Fruit fly (Drosophila melanogaster): ENCODE results near the gene hry.
A peak's percentile ranks its signal among the peaks of the same experiment; 100 is the strongest.

The hry gene

DNA sequence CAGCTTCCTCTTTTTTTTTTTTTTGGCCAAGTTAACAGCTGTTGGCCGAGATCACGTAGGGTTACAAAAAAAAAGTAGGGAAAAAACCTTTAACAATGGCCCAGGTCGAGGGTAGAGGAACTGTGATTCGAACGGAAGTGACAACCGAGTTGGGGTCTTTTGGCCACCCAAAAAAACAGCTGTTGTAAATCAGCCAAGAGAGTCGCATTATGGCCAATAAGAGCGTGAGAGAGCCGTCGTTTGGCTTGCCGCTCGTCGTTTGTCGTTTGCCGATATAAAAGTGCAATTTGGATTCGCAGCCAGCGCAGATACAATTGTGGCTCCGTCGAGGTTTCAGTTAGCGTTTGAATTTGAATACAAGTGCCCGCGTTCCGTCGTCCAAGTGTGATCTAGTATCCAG lies 35.4 kb upstream of the hry start, which contains the start of gene Cpr66D:
TSS of gene Cpr66D (plus strand) at position 301 of the 400 bp plus-strand sequence.
- 0 out of 3 replicates have a peak, but pooled peaks have one; percentile 24 for TF ChIP-seq CG4496 (GFP tag; IDR thresholded peaks at IDR 0.05)
- no peak for TF ChIP-seq CG13204 (GFP tag; optimal IDR thresholded peaks at IDR 0.05)
- TF ChIP-seq Pif1A (GFP tag; optimal IDR thresholded peaks at IDR 0.05), result no peak
- TF ChIP-seq Ets98B (GFP tag; IDR thresholded peaks at IDR 0.05), result no peak
- TF ChIP-seq CG34367 (tag; optimal IDR thresholded peaks at IDR 0.05), result no peak

DNA sequence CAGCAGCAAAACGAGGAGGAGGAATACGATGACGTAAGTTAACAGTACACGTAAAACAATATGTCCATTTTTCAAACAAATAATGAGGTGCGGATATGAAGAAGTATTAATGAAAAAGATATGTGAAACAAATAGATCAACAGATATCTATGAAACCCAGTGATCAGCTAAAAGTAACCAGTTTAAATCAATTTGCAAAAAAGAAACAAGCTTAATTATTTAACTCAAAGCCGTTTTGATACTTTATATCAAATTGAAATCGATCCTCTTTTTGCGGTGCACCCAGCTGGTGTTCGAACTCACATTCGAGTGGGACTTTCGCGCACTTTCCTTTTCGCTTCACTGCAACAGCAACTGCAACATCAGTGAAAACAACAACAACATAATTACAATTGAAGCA lies 34.5 kb upstream of the hry start:
- TF ChIP-seq CG13204 (GFP tag; optimal IDR thresholded peaks at IDR 0.05), result no peak
- no peak for TF ChIP-seq Pif1B (GFP tag; optimal IDR thresholded peaks at IDR 0.05)
- no peak for TF ChIP-seq CG15710 (tag; optimal IDR thresholded peaks at IDR 0.05)
- no peak for TF ChIP-seq Pif1A (GFP tag; optimal IDR thresholded peaks at IDR 0.05)
- TF ChIP-seq Ets98B (GFP tag; IDR thresholded peaks at IDR 0.05), result 0 out of 2 replicates have a peak, but pooled peaks have one; percentile 21
- TF ChIP-seq CG8159 (tag; optimal IDR thresholded peaks at IDR 0.05), result no peak
- peak; percentile 4 for TF ChIP-seq CG8301 (tag; optimal IDR thresholded peaks at IDR 0.05)
- TF ChIP-seq gl (tag; optimal IDR thresholded peaks at IDR 0.05), result no peak
- no peak for TF ChIP-seq CG17806 (tag; optimal IDR thresholded peaks at IDR 0.05)
- TF ChIP-seq D1 (tag; optimal IDR thresholded peaks at IDR 0.05), result no peak
- no peak for TF ChIP-seq CG14655 (GFP tag; optimal IDR thresholded peaks at IDR 0.05)

DNA sequence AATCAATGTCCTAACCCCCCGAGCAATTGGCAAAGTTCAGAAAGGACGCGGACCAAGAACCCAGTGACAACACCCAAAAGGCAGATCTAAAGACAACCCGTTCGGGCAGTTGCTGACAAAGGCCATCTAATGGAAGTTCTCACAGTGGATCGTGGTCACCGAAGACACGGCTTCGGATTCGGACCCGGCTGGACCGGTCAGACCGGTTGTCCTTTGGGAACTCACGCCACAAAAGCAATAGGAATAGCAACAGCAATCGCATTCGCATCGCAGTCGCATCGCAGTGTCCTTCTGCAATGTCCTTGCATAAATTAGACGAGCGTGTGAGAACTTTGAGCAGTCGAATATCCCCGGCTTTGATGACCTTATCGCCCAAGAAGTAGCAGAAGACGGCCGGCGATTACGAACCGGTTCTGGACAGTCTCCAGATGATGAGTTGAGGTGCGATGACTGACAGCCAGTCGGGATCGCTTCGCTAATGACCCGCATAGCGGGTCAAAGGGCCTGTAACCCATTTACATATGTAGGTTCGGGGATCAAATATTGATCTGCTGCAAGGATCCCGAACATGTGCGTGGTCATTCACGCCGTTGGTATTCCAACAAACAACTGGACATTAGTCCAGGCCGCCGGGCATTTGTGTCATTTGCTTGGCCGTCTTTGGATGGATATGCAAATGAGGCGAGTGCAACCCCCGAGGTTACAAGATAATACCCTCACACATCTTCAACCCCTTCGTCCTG lies 31.6 kb upstream of the hry start:
- TF ChIP-seq Snoo (tag; optimal IDR thresholded peaks at IDR 0.05) (no peak), CG4496 (GFP tag; IDR thresholded peaks at IDR 0.05) (peak; percentile 72; the same call in 2 of the 3 replicates), CG17806 (tag; optimal IDR thresholded peaks at IDR 0.05) (no peak), rn (GFP tag; IDR thresholded peaks at IDR 0.05) (no peak)

DNA sequence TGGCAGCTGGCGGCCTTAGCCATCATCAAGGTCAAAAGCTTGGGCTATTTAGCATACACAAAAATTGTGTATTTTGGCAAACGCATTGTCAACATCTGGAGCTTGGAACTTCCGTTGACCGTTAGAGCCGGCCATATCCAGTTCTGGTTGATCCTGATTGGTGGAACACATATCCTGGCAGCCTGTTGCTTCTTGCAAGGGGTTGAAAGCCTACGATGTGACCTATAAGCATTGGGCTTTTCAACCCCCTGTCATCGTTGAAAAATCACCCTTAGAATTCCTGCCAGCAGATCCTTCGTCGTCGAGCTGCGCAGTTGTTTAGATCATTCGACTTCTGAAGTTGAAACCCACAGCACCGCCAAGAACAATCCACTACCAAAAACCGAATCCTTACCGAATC lies 28.7 kb upstream of the hry start, which contains the start of the genes CG13305 and Pex7:
TSS of gene CG13305 (minus strand) at position 2 of the 400 bp plus-strand sequence.
TSS of gene Pex7 (plus strand) at position 325 of the 400 bp plus-strand sequence.
- TF ChIP-seq Pif1B (GFP tag; optimal IDR thresholded peaks at IDR 0.05) (no peak), EcR (GFP tag; optimal IDR thresholded peaks at IDR 0.05) (no peak), fd96Ca (GFP tag; IDR thresholded peaks at IDR 0.05) (no peak), Snoo (tag; optimal IDR thresholded peaks at IDR 0.05) (no peak), Ets98B (GFP tag; IDR thresholded peaks at IDR 0.05) (no peak), CG17806 (tag; optimal IDR thresholded peaks at IDR 0.05) (no peak), D1 (tag; optimal IDR thresholded peaks at IDR 0.05) (no peak), gl (tag; optimal IDR thresholded peaks at IDR 0.05) (no peak), CG9948 (tag; optimal IDR thresholded peaks at IDR 0.05) (no peak), CG34367 (tag; optimal IDR thresholded peaks at IDR 0.05) (no peak), CG14655 (GFP tag; optimal IDR thresholded peaks at IDR 0.05) (no peak), CG12605 (GFP tag; IDR thresholded peaks at IDR 0.05) (no peak), CG4496 (GFP tag; IDR thresholded peaks at IDR 0.05) (no peak), rn (GFP tag; IDR thresholded peaks at IDR 0.05) (no peak), CG32121 (GFP tag; IDR thresholded peaks at IDR 0.05) (no peak), CG15710 (tag; optimal IDR thresholded peaks at IDR 0.05) (no peak)

DNA sequence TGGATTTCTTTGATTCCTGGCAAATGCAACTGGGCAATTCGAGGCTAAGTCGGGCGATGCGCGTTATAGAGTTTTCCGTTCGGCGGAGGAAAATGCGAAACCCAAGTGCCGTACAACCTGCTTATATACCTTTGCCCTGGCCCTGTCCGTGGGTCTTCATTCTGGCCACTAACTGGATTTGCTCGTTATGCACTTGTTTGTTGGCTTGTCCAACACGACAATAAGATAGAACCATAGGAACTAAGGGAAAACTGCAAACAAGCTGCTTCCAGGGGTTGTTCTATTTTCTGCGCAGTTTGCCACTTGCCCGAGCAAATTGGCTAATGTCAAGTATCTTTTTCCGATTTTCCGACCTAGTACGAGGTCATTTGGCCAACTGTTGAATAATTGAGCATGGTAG lies 26.7 kb upstream of the hry start, which contains the start of gene Arr2:
TSS of gene Arr2 (minus strand) at position 101 of the 400 bp plus-strand sequence.
- no peak for TF ChIP-seq CG10348 (GFP tag; IDR thresholded peaks at IDR 0.05)

DNA sequence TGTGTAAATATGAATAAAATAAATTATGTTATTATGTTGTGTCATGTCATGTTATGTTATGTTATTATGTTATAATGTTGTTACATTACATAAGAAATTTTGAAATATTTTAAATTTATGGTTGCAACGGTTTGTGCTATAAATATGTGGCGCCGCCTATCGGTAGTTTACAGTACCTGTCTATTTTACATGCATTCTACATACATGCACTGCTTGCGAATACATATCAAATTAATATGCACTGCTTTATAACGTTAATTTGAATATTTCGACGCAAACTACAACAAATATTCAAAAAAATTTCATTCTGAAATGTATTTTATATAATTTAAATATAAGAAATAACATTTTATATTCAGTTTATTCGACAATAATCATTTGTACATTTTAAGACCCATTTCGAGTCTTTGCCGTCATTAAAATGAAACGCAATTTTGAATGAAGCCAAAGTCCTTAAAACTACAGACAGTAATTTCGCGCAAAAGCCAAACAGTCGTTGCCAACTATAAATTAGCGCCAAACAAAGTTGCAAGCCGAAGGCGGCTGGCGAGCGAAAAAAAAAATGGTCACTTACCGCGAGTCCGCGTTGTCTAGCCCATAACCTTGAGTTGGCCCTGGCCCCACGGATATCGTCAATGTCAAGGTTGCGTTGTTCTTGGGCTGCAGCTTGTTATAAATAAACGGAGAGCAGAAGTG lies 23.5 kb upstream of the hry start:
- TF ChIP-seq gl (tag; optimal IDR thresholded peaks at IDR 0.05) (no peak), CG10348 (GFP tag; IDR thresholded peaks at IDR 0.05) (no peak), CG13204 (GFP tag; optimal IDR thresholded peaks at IDR 0.05) (no peak), CG4496 (GFP tag; IDR thresholded peaks at IDR 0.05) (peak; percentile 37; the same call in 1 of the 3 replicates)

DNA sequence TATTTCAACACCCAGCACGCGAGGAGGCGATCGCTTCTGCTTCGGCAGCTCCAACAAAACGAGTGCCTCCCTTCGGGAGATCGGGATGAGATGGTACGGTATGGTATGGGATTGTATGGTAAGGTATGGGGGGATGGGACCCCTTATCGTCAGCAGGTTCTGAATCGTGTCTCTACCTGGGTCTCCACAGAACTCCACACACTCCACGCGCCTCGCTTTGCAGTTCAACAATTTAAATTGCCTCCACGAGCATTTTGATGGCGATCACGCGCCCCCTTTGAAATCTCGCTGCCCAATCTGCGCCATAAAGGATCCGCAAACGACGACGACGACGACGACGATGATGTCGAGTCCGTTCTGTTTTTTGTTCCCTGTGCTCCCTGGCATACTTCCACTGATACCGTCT lies 23.0 kb upstream of the hry start:
- TF ChIP-seq Snoo (tag; optimal IDR thresholded peaks at IDR 0.05) (no peak), CG34367 (tag; optimal IDR thresholded peaks at IDR 0.05) (no peak), CG13204 (GFP tag; optimal IDR thresholded peaks at IDR 0.05) (peak; percentile 86), gl (tag; optimal IDR thresholded peaks at IDR 0.05) (peak; percentile 11), CG10348 (GFP tag; IDR thresholded peaks at IDR 0.05) (no peak), Ets98B (GFP tag; IDR thresholded peaks at IDR 0.05) (no peak), rn (GFP tag; IDR thresholded peaks at IDR 0.05) (no peak), CG4496 (GFP tag; IDR thresholded peaks at IDR 0.05) (peak; percentile 50; the same call in 1 of the 3 replicates), Pif1A (GFP tag; optimal IDR thresholded peaks at IDR 0.05) (no peak), EcR (GFP tag; optimal IDR thresholded peaks at IDR 0.05) (peak; percentile 86)

Measured in whole organism, pupa.